Worm (Caenorhabditis elegans): ENCODE results near the gene F22H10.6.
A peak's percentile ranks its signal among the peaks of the same experiment; 100 is the strongest.

F22H10.6 gene

DNA sequence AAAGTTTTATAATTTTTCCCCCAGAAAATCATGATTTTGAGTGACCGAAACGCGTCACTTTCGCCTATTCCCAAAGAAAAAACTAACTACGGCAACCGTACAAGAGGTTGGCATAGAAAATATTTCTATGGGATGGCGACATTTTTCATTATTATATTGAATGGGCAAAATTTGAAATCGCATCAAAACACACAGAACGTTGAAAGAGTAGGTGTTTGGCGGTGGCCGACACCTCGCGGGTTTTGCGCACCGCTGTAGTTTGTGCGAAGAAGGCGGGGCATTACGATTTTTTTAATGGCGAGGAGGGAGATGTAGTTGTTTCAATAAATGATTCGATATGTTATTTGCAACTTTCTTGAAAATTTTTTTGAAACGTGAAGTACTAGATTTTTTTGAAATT is 30.8 kb upstream of the F22H10.6 start:
- TF ChIP-seq arid-1 (GFP tag; conservative IDR thresholded peaks at IDR 0.05) (no peak), vab-7 (GFP tag; IDR thresholded peaks at IDR 0.05) (no peak), lin-13 (GFP tag; optimal IDR thresholded peaks at IDR 0.05) (peak; percentile 36), dve-1 (tag; optimal IDR thresholded peaks at IDR 0.05; ENCODE audit: insufficient read depth) (no peak), aha-1 (tag) (peak; percentile 47), snpc-1.2 (GFP tag; IDR thresholded peaks at IDR 0.05) (peak; percentile 69), pqm-1 (tag; optimal IDR thresholded peaks at IDR 0.05) (no peak)

DNA sequence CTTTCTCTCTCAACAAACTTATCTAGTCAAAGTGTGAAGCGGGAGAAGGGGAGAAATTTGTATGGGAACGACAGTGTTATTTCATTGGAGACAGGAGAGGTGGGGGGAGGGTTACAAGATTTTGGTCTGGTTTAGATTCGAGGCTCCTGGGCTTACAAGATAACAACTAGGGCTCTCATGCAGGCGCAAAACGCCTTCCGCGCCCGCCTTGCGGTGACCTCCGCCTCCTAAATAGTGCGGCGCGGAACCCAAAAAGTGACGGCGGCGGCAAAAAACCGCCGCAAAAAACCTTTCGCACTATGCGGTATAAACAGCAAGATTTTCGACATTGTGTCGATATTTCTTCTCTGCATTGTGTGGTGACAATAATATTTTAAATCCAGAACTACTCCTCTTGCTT is 24.8 kb upstream of the F22H10.6 start:
- TF ChIP-seq zag-1 (tag; optimal IDR thresholded peaks at IDR 0.05) (no peak), pha-4 (GFP tag; IDR thresholded peaks at IDR 0.05) (no peak), pha-4 (tag; optimal IDR thresholded peaks at IDR 0.05) (no peak), spr-1 (tag; optimal IDR thresholded peaks at IDR 0.05) (no peak), lin-15B (tag; optimal IDR thresholded peaks at IDR 0.05) (no peak), ceh-62 (tag; optimal IDR thresholded peaks at IDR 0.05) (no peak), T20F7.1 (GFP tag; optimal IDR thresholded peaks at IDR 0.05) (no peak), nhr-6 (tag; optimal IDR thresholded peaks at IDR 0.05) (no peak), skn-1 (tag; optimal IDR thresholded peaks at IDR 0.05) (no peak), daf-8 (GFP tag; IDR thresholded peaks at IDR 0.05) (no peak), F49E8.2 (tag; optimal IDR thresholded peaks at IDR 0.05; ENCODE audit: borderline replicate concordance) (no peak), D1046.2 (GFP tag; IDR thresholded peaks at IDR 0.05) (no peak), arid-1 (GFP tag; conservative IDR thresholded peaks at IDR 0.05) (no peak), dmd-6 (GFP tag; IDR thresholded peaks at IDR 0.05) (no peak), snpc-4 (tag; optimal IDR thresholded peaks at IDR 0.05) (no peak), lin-38 (GFP tag; IDR thresholded peaks at IDR 0.05) (no peak), set-16 (GFP tag; IDR thresholded peaks at IDR 0.05) (peak; percentile 59), egl-43 (GFP tag; IDR thresholded peaks at IDR 0.05) (0 out of 2 replicates have a peak, but pooled peaks have one; percentile 23), ama-1 (optimal IDR thresholded peaks at IDR 0.05) (no peak), F10B5.3 (tag; optimal IDR thresholded peaks at IDR 0.05) (no peak), dmd-9 (GFP tag; IDR thresholded peaks at IDR 0.05) (no peak), fkh-10 (GFP tag; optimal IDR thresholded peaks at IDR 0.05) (no peak), zip-11 (GFP tag; IDR thresholded peaks at IDR 0.05) (no peak), pqm-1 (tag; optimal IDR thresholded peaks at IDR 0.05) (no peak), Y48G9A.11 (GFP tag; IDR thresholded peaks at IDR 0.05) (0 out of 2 replicates have a peak, but pooled peaks have one; percentile 41), gei-8 (GFP tag; optimal IDR thresholded peaks at IDR 0.05) (no peak), Y5F2A.4 (GFP tag; optimal IDR thresholded peaks at IDR 0.05) (no peak), hmg-1.1 (GFP tag; IDR thresholded peaks at IDR 0.05) (no peak)

DNA sequence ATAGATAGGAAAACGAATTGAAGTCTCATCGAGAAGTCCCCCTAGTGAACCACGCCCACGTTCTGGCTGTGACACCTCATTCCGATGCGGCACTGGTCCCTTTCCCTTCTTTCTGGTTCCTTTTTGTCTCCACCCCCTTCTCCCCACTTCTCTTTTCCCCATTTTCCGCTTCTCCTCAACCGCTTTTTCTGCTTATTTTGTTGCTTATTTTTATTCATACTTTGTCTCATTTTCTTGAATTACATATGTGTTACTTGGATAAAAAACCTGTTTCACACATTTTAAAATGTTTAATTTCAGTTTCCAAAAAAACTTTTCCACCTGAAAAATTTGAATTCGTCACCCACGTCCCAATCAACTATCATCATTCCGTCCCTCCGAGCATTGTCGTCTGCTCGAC is 20.2 kb upstream of the F22H10.6 start, which contains the start of gene lgc-53:
TSS of gene lgc-53 (plus strand) at position 301 of the 400 bp plus-strand sequence.
- no peak for TF ChIP-seq dpl-1 (GFP tag; optimal IDR thresholded peaks at IDR 0.05)
- no peak for TF ChIP-seq dve-1 (tag; optimal IDR thresholded peaks at IDR 0.05; ENCODE audit: insufficient read depth)
- no peak for TF ChIP-seq F49E8.2 (tag; optimal IDR thresholded peaks at IDR 0.05; ENCODE audit: borderline replicate concordance)
- no peak for TF ChIP-seq aha-1 (tag)
- no peak for TF ChIP-seq mdl-1 (tag; optimal IDR thresholded peaks at IDR 0.05)
- TF ChIP-seq nhr-76 (tag; optimal IDR thresholded peaks at IDR 0.05) = no peak
- TF ChIP-seq mxl-2 (GFP tag; conservative IDR thresholded peaks at IDR 0.05) = no peak
- TF ChIP-seq hlh-30 (tag; optimal IDR thresholded peaks at IDR 0.05; ENCODE audit: insufficient read depth) = no peak

DNA sequence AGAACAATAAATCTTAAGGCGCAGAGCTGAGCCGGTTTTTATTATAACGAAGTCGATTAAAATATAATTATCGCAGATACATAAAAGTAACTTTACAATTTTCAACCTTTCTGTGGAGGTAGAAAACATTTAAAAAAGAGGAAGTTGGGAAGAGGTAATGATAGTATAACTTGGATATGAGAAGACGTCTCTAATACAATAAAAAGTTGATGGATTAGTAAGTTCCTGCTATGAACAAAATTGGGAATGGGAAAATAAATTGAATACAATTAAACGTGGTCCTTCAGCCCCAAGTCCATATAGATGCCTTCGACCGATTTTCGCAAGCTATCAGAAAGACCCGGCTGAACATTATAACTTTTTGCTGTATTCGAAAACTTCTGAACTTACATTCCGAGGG is 14.5 kb upstream of the F22H10.6 start:
- no peak for TF ChIP-seq nhr-237 (tag; optimal IDR thresholded peaks at IDR 0.05)
- peak; percentile 94 for TF ChIP-seq aha-1 (tag)
